Worm (Caenorhabditis elegans): ENCODE results near the gene tes-1.

Gene tes-1

DNA sequence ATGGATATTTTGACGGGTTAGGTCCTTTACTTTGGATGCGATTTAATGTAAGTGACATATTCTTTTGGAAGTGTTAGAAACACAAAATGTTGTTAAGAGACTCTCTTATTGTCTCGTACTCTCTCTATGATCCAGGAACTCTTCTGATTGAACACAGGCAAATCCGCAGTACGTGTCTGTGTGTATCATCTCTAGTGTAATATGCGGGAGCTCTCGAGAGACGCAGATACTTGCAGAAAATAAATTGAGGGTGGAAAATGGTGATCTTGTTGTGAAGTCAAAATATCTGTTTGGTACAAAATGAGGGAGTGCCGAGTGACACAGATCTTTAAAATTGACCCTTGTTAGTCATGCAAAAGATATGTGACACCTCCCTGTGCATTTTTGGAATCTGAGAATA lies 44.6 kb downstream of the tes-1 start:
- no peak for TF ChIP-seq ama-1 (optimal IDR thresholded peaks at IDR 0.05)
- no peak for TF ChIP-seq ama-1 (GFP tag; optimal IDR thresholded peaks at IDR 0.05)
- no peak for TF ChIP-seq lin-40 (tag; optimal IDR thresholded peaks at IDR 0.05)
- no peak for TF ChIP-seq gei-17 (GFP tag; optimal IDR thresholded peaks at IDR 0.05)
- no peak for TF ChIP-seq nhr-27 (tag; optimal IDR thresholded peaks at IDR 0.05)
- TF ChIP-seq let-607 (tag; optimal IDR thresholded peaks at IDR 0.05), result no peak
- no peak for TF ChIP-seq egl-44 (GFP tag; IDR thresholded peaks at IDR 0.05)
- TF ChIP-seq lin-26 (GFP tag; IDR thresholded peaks at IDR 0.05), result no peak
- TF ChIP-seq unc-62 (GFP tag; optimal IDR thresholded peaks at IDR 0.05), result no peak
- TF ChIP-seq ccch-3 (GFP tag; optimal IDR thresholded peaks at IDR 0.05), result no peak
- no peak for TF ChIP-seq sptf-2 (GFP tag; optimal IDR thresholded peaks at IDR 0.05)
- no peak for TF ChIP-seq snpc-4 (GFP tag; optimal IDR thresholded peaks at IDR 0.05)
- TF ChIP-seq snpc-4 (tag; optimal IDR thresholded peaks at IDR 0.05), result no peak
- no peak for TF ChIP-seq pbrm-1 (GFP tag; IDR thresholded peaks at IDR 0.05)
- TF ChIP-seq ceh-27 (GFP tag; optimal IDR thresholded peaks at IDR 0.05), result no peak
- no peak for TF ChIP-seq lsy-27 (tag; optimal IDR thresholded peaks at IDR 0.05; ENCODE audit: borderline replicate concordance, insufficient read depth)
- no peak for TF ChIP-seq ceh-91 (GFP tag; IDR thresholded peaks at IDR 0.05)

DNA sequence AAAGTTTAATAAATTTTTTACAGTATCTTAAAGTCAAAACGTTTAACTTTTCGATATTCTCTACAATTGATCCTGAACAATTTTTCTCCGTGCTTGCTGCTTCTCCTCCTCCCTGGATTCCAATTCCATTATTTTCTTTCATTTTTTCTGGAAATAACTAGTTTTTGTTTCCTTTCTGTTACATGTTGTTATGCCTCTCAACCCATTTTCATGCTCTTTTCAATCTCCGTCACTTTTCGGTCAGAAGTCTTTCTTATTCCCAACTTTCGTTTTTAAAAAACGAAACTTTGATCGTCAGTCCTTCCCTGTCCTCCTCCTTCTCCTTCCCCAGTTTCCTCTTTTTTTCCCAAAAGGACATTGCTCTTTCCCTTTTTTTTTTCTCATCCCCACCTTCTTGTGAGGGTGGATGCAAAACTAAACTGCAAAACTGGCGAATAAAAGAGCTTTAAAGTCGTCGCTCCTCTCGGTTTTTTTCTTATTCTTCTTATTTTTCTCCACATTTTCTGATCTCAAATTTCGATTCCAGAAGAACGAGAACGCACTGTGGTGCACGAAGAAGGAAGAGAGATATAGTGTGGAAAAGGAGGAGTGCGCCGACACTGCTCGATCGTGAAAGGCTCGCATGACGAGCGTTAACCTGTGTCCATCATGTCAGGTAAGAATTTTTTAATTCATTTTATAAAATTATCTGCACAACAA lies 46.2 kb downstream of the tes-1 start, which contains the start of the genes C48A7.16 and egl-19:
Gene C48A7.16 (plus strand): TSS at position 544 of the 699 bp plus-strand sequence.
Gene egl-19 (plus strand): TSS at position 649 of the 699 bp plus-strand sequence.
- no peak for TF ChIP-seq mes-4 (tag; optimal IDR thresholded peaks at IDR 0.05)
- TF ChIP-seq T07F8.4 (tag; optimal IDR thresholded peaks at IDR 0.05), result no peak
- no peak for TF ChIP-seq Y67H2A.10 (GFP tag; conservative IDR thresholded peaks at IDR 0.05)
- TF ChIP-seq ekl-4 (GFP tag; IDR thresholded peaks at IDR 0.05), result no peak
- no peak for TF ChIP-seq lag-1 (GFP tag; IDR thresholded peaks at IDR 0.05)
- no peak for TF ChIP-seq attf-6 (GFP tag; IDR thresholded peaks at IDR 0.05)
- TF ChIP-seq ceh-40 (GFP tag; IDR thresholded peaks at IDR 0.05), result no peak
- no peak for TF ChIP-seq ceh-27 (GFP tag; optimal IDR thresholded peaks at IDR 0.05)
- no peak for TF ChIP-seq egl-18 (GFP tag; IDR thresholded peaks at IDR 0.05)
- TF ChIP-seq T26A5.8 (tag; optimal IDR thresholded peaks at IDR 0.05), result no peak
- no peak for TF ChIP-seq ama-1 (optimal IDR thresholded peaks at IDR 0.05)
- no peak for TF ChIP-seq ama-1 (GFP tag; optimal IDR thresholded peaks at IDR 0.05)
- TF ChIP-seq F55B11.4 (tag; optimal IDR thresholded peaks at IDR 0.05; ENCODE audit: borderline replicate concordance, insufficient read depth), result no peak

DNA sequence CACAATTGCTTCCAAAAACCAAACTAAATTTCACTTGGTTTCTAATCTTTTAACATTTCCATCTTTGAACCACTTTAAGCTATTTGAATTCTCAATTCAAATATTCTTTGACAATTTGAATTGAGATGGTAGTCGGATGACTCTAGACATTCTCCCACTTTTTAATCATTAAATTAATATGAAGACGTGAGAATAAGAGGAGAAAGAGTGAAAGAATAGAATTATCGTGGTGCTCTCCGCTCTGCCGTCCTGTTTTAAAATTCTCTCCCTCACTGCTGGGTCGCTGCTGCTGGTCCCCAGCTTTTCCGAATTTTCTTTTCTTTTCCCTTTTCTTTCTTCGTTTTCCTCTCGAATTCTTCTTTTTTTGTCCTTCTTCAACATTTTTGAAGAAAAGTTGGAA lies 47.8 kb downstream of the tes-1 start:
- TF ChIP-seq nfya-1 (tag; optimal IDR thresholded peaks at IDR 0.05; ENCODE audit: borderline replicate concordance, insufficient read depth), result no peak
- TF ChIP-seq F52B5.7 (tag; optimal IDR thresholded peaks at IDR 0.05), result no peak
- TF ChIP-seq hsf-1 (GFP tag; IDR thresholded peaks at IDR 0.05), result no peak
- TF ChIP-seq attf-3 (GFP tag; conservative IDR thresholded peaks at IDR 0.05), result no peak
- TF ChIP-seq ceh-27 (GFP tag; optimal IDR thresholded peaks at IDR 0.05), result no peak
- TF ChIP-seq ceh-100 (GFP tag; IDR thresholded peaks at IDR 0.05), result no peak
- TF ChIP-seq egl-44 (GFP tag; IDR thresholded peaks at IDR 0.05), result no peak
- TF ChIP-seq ztf-25 (GFP tag; IDR thresholded peaks at IDR 0.05), result no peak
- TF ChIP-seq F57C9.4 (tag; optimal IDR thresholded peaks at IDR 0.05), result no peak
- TF ChIP-seq nfya-2 (GFP tag; IDR thresholded peaks at IDR 0.05), result no peak
- no peak for TF ChIP-seq F39B2.1 (GFP tag; IDR thresholded peaks at IDR 0.05)
- TF ChIP-seq bed-2 (GFP tag; IDR thresholded peaks at IDR 0.05), result no peak
- TF ChIP-seq madf-10 (tag; optimal IDR thresholded peaks at IDR 0.05), result no peak
- no peak for TF ChIP-seq pbrm-1 (GFP tag; IDR thresholded peaks at IDR 0.05)
- TF ChIP-seq ccch-3 (GFP tag; optimal IDR thresholded peaks at IDR 0.05), result no peak
- TF ChIP-seq F22D6.2 (tag; optimal IDR thresholded peaks at IDR 0.05), result no peak
- TF ChIP-seq pha-4 (tag; optimal IDR thresholded peaks at IDR 0.05), result no peak
- TF ChIP-seq snpc-3.4 (tag; optimal IDR thresholded peaks at IDR 0.05), result no peak

Measured in whole organism, young adult.